Worm (Caenorhabditis elegans): ENCODE measurements around the gene str-170.
A peak's percentile ranks its signal among the peaks of the same experiment; 100 is the strongest.

The str-170 gene

DNA sequence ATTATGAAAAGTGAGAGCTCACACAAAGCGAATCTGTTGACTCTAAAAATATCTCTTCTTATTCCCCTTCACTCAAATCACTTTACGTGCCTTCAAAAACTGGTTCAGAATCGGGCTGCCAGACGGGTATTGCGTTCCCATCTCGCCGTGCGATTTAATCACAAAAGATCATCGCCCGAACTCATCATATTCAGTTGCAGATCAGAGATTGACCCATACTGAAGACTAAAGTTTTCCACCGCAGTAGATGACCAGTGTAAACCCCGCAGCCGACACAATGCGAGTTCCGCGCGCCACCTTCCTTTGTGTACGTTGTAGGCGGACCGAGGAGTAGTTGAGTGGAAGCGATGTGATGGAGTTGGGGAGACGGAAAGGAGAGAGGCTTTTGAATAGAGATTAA lies 3.4 kb downstream of the str-170 start (continued):
- TF ChIP-seq lin-39 (tag; optimal IDR thresholded peaks at IDR 0.05), result peak; percentile 13
- TF ChIP-seq nhr-11 (tag; optimal IDR thresholded peaks at IDR 0.05), result no peak
- TF ChIP-seq unc-86 (tag; optimal IDR thresholded peaks at IDR 0.05), result peak; percentile 36
- no peak for TF ChIP-seq pax-3 (tag; optimal IDR thresholded peaks at IDR 0.05)
- no peak for TF ChIP-seq ceh-90 (tag; optimal IDR thresholded peaks at IDR 0.05)
- peak; percentile 96 for TF ChIP-seq nhr-85 (tag)
- peak; percentile 15 for TF ChIP-seq fos-1 (tag; optimal IDR thresholded peaks at IDR 0.05)
- TF ChIP-seq lin-35 (GFP tag; optimal IDR thresholded peaks at IDR 0.05), result peak; percentile 35 to 37
- peak; percentile 51 for TF ChIP-seq tbx-2 (tag; optimal IDR thresholded peaks at IDR 0.05)
- no peak for TF ChIP-seq ets-5 (GFP tag; IDR thresholded peaks at IDR 0.05)
- TF ChIP-seq mdl-1 (tag; optimal IDR thresholded peaks at IDR 0.05), result peak in 1 of 2 experiments; percentile 5
- no peak for TF ChIP-seq hpl-2 (GFP tag; optimal IDR thresholded peaks at IDR 0.05)
- TF ChIP-seq lin-13 (GFP tag; optimal IDR thresholded peaks at IDR 0.05), result peak; percentile 21
- TF ChIP-seq ceh-88 (GFP tag; IDR thresholded peaks at IDR 0.05), result peak; percentile 39; the same call in 1 of the 2 replicates
- TF ChIP-seq snpc-4 (tag; optimal IDR thresholded peaks at IDR 0.05), result peak; percentile 98
- TF ChIP-seq nhr-84 (tag; optimal IDR thresholded peaks at IDR 0.05), result no peak
- TF ChIP-seq unc-130 (tag; optimal IDR thresholded peaks at IDR 0.05), result no peak
- TF ChIP-seq elt-3 (tag; optimal IDR thresholded peaks at IDR 0.05), result peak in 3 of 6 experiments; percentile 20 to 62 (median 29)
- peak; percentile 84 for TF ChIP-seq grh-1 (GFP tag; IDR thresholded peaks at IDR 0.05)
- no peak for TF ChIP-seq hlh-17 (GFP tag; optimal IDR thresholded peaks at IDR 0.05; ENCODE audit: borderline replicate concordance)
- no peak for TF ChIP-seq tlp-1 (tag; optimal IDR thresholded peaks at IDR 0.05)
- peak; percentile 20; the same call in 1 of the 2 replicates for TF ChIP-seq mab-9 (GFP tag; IDR thresholded peaks at IDR 0.05)
- no peak for TF ChIP-seq isw-1 (GFP tag; IDR thresholded peaks at IDR 0.05)

- no peak for TF ChIP-seq elt-3 (tag; optimal IDR thresholded peaks at IDR 0.05)
- no peak for TF ChIP-seq efl-1 (optimal IDR thresholded peaks at IDR 0.05)
- peak in 1 of 2 experiments; percentile 85 for TF ChIP-seq efl-1 (GFP tag; optimal IDR thresholded peaks at IDR 0.05 in 1 of 2)
Measured at ce11 chrIV:4883984-4884383, 6.8 kb downstream of the str-170 start, which contains the start of gene str-166. Gene str-166, plus strand, starts transcription at chrIV:4884284.

DNA sequence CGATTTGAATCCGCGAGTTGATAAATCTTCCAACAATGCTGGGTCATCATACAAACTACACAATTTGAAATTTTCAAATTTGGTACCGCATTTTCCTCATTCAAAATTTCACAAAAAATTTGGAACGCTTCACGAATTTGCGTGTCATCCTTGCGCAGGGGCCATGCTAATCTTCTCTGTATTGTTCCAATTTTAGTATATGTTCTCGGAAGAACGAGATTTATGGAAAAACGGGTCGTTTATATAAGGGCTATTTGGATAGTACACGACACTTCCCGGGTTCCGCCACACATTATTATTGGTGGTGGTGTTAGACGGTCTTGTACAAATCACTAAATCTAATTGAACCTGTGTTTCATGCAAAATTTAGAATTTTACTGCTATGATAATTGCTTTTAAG lies 8.2 kb downstream of the str-170 start:
- TF ChIP-seq snpc-4 (tag; optimal IDR thresholded peaks at IDR 0.05) (peak; percentile 53), unc-130 (tag; optimal IDR thresholded peaks at IDR 0.05) (no peak)

- TF ChIP-seq tbx-2 (tag; optimal IDR thresholded peaks at IDR 0.05) (no peak), nhr-76 (tag; optimal IDR thresholded peaks at IDR 0.05) (no peak), aly-2 (tag; optimal IDR thresholded peaks at IDR 0.05) (no peak), unc-30 (tag; optimal IDR thresholded peaks at IDR 0.05) (no peak), aha-1 (tag; optimal IDR thresholded peaks at IDR 0.05) (no peak), ceh-63 (GFP tag; optimal IDR thresholded peaks at IDR 0.05) (no peak), pax-3 (tag; optimal IDR thresholded peaks at IDR 0.05) (no peak), alr-1 (tag; optimal IDR thresholded peaks at IDR 0.05; ENCODE audit: borderline replicate concordance) (no peak), jun-1 (tag; optimal IDR thresholded peaks at IDR 0.05) (no peak), lin-14 (GFP tag; optimal IDR thresholded peaks at IDR 0.05) (no peak), mdl-1 (tag; optimal IDR thresholded peaks at IDR 0.05) (no peak), nhr-28 (tag; optimal IDR thresholded peaks at IDR 0.05) (no peak), nhr-20 (tag; optimal IDR thresholded peaks at IDR 0.05) (no peak), unc-62 (GFP tag; optimal IDR thresholded peaks at IDR 0.05) (no peak), grh-1 (GFP tag; IDR thresholded peaks at IDR 0.05) (no peak), ama-1 (optimal IDR thresholded peaks at IDR 0.05) (no peak), ceh-90 (tag; optimal IDR thresholded peaks at IDR 0.05) (no peak), nhr-47 (tag; optimal IDR thresholded peaks at IDR 0.05) (no peak), elt-2 (tag; optimal IDR thresholded peaks at IDR 0.05) (no peak), vab-15 (tag; optimal IDR thresholded peaks at IDR 0.05) (no peak)
Measured at ce11 chrIV:4887258-4887657, 10.1 kb downstream of the str-170 start, which contains the start of gene T08B6.1. Gene T08B6.1, minus strand, starts transcription at chrIV:4887358.
